Fruit fly (Drosophila melanogaster): ENCODE data around the gene Rpt2.

Gene Rpt2

DNA sequence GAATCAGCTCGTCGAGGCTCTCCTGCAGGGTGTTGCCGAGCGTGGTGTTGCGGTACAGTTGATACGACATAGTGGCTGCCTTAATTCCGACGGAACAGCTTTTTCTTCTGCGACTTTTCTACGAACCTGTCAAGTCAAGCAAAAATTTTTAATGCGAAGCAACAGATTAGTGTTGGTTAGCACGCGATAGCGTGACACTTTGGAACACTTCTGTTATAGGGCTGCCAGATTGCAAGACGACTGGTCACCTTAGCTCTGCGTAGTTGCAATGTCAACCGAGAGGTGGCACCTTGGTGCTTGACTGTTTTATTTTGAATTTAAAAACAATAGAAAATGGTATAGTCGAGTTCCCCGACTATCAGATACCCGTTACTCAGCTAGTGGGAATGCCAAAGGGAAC, 40.5 kb downstream of the Rpt2 start, which contains the start of gene TfIIA-S (continued):
- peak; percentile 56 for TF ChIP-seq dm (GFP tag; optimal IDR thresholded peaks at IDR 0.05)
- no peak for TF ChIP-seq CG17328 (GFP tag; IDR thresholded peaks at IDR 0.05)
- peak; percentile 68 for TF ChIP-seq CG4854 (GFP tag; optimal IDR thresholded peaks at IDR 0.05)
- peak; percentile 45 for TF ChIP-seq nerfin-1 (tag; optimal IDR thresholded peaks at IDR 0.05)
- peak; percentile 21 for TF ChIP-seq CG12071 (GFP tag; optimal IDR thresholded peaks at IDR 0.05)
- TF ChIP-seq gcm (GFP tag; optimal IDR thresholded peaks at IDR 0.05), result no peak
- TF ChIP-seq CG3995 (GFP tag; optimal IDR thresholded peaks at IDR 0.05), result peak; percentile 61
- no peak for TF ChIP-seq CG11504 (tag; optimal IDR thresholded peaks at IDR 0.05)
- peak; percentile 80 for TF ChIP-seq Side (GFP tag; optimal IDR thresholded peaks at IDR 0.05)
- peak; percentile 92 for TF ChIP-seq CG13624 (GFP tag; optimal IDR thresholded peaks at IDR 0.05)
- TF ChIP-seq Dip2 (GFP tag; IDR thresholded peaks at IDR 0.05), result no peak
- no peak for TF ChIP-seq CG8478 (optimal IDR thresholded peaks at IDR 0.05)
- TF ChIP-seq gro (GFP tag; optimal IDR thresholded peaks at IDR 0.05), result peak; percentile 88
- TF ChIP-seq twi (tag; optimal IDR thresholded peaks at IDR 0.05), result peak; percentile 3
- TF ChIP-seq slp2 (GFP tag; optimal IDR thresholded peaks at IDR 0.05), result peak; percentile 52
- peak; percentile 58 for TF ChIP-seq bigmax (GFP tag; optimal IDR thresholded peaks at IDR 0.05)
- TF ChIP-seq slbo (GFP tag; IDR thresholded peaks at IDR 0.05), result no peak
- peak; percentile 44 for TF ChIP-seq Hey (tag; optimal IDR thresholded peaks at IDR 0.05)
- TF ChIP-seq exex (tag; optimal IDR thresholded peaks at IDR 0.05), result no peak
- peak; percentile 97 for TF ChIP-seq CTCF (GFP tag; optimal IDR thresholded peaks at IDR 0.05)
- peak; percentile 50 for TF ChIP-seq schlank (tag; optimal IDR thresholded peaks at IDR 0.05)
- peak; percentile 80 for TF ChIP-seq CG3163 (GFP tag; optimal IDR thresholded peaks at IDR 0.05)
- no peak for TF ChIP-seq Optix (GFP tag; IDR thresholded peaks at IDR 0.05)
- TF ChIP-seq CG18619 (GFP tag; optimal IDR thresholded peaks at IDR 0.05), result peak; percentile 70
- peak; percentile 54 for TF ChIP-seq CG7928 (GFP tag; optimal IDR thresholded peaks at IDR 0.05)
- TF ChIP-seq Adf1 (GFP tag; IDR thresholded peaks at IDR 0.05), result no peak
- TF ChIP-seq Xrp1 (GFP tag; IDR thresholded peaks at IDR 0.05), result no peak
- TF ChIP-seq BEAF-32 (GFP tag; optimal IDR thresholded peaks at IDR 0.05), result peak; percentile 69
- no peak for TF ChIP-seq gce (GFP tag; IDR thresholded peaks at IDR 0.05)
- TF ChIP-seq nmo (GFP tag; optimal IDR thresholded peaks at IDR 0.05), result peak; percentile 60
- TF ChIP-seq eve (GFP tag; optimal IDR thresholded peaks at IDR 0.05), result no peak
- TF ChIP-seq wek (GFP tag; optimal IDR thresholded peaks at IDR 0.05), result peak; percentile 30
- no peak for TF ChIP-seq dmrt99B (tag; optimal IDR thresholded peaks at IDR 0.05)
- TF ChIP-seq CG30403 (GFP tag; optimal IDR thresholded peaks at IDR 0.05), result peak; percentile 80
- no peak for TF ChIP-seq CG8281 (tag; optimal IDR thresholded peaks at IDR 0.05)
- peak; percentile 86 for TF ChIP-seq repo (GFP tag; optimal IDR thresholded peaks at IDR 0.05)
- TF ChIP-seq CG14965 (GFP tag; optimal IDR thresholded peaks at IDR 0.05; ENCODE audit: borderline replicate concordance), result peak; percentile 38
- TF ChIP-seq bbx (GFP tag; IDR thresholded peaks at IDR 0.05; ENCODE audit: partially characterized antibody), result no peak
- TF ChIP-seq pros (GFP tag; optimal IDR thresholded peaks at IDR 0.05), result no peak
- peak; percentile 64 for TF ChIP-seq Dad (GFP tag; optimal IDR thresholded peaks at IDR 0.05)
- TF ChIP-seq CG15269 (tag; optimal IDR thresholded peaks at IDR 0.05), result peak; percentile 31
- TF ChIP-seq cad (GFP tag; optimal IDR thresholded peaks at IDR 0.05), result no peak
- TF ChIP-seq ftz-f1 (GFP tag; optimal IDR thresholded peaks at IDR 0.05), result peak; percentile 90
- no peak for TF ChIP-seq H15 (GFP tag; IDR thresholded peaks at IDR 0.05)
- TF ChIP-seq Abd-B (GFP tag; optimal IDR thresholded peaks at IDR 0.05), result peak; percentile 62
- TF ChIP-seq p53 (GFP tag; optimal IDR thresholded peaks at IDR 0.05), result peak; percentile 94
- TF ChIP-seq dpn (GFP tag; optimal IDR thresholded peaks at IDR 0.05), result peak; percentile 86 to 91
- peak; percentile 75 for TF ChIP-seq bab2 (GFP tag; optimal IDR thresholded peaks at IDR 0.05)
- TF ChIP-seq Ets65A (GFP tag), result peak; percentile 99
- peak; percentile 97 for TF ChIP-seq Lhr (GFP tag; optimal IDR thresholded peaks at IDR 0.05)
- peak; percentile 82 for TF ChIP-seq Chrac-16 (GFP tag; optimal IDR thresholded peaks at IDR 0.05)
- TF ChIP-seq HLH3B (GFP tag; IDR thresholded peaks at IDR 0.05), result no peak
- TF ChIP-seq dan (GFP tag; IDR thresholded peaks at IDR 0.05), result no peak

All from whole organism, embryonic.